Worm (Caenorhabditis elegans) whole organism, young adult: Measurements from ENCODE around the gene srh-264.

Experiments
- B0336.3 ChIP-seq: fragments of 200-800 bp; sonication (Bioruptor generic); IDR thresholded peaks from 2 replicates; pipeline ENCODE4 v1.3.6; 2022; ENCODE audit warnings: missing genetic modification characterization, missing compliant biosample characterization
- D2030.7 ChIP-seq: fragments of 200-800 bp; sonication (Bioruptor generic); IDR thresholded peaks from 2 replicates; pipeline ENCODE4 v1.3.6; 2022; ENCODE audit warnings: missing genetic modification reagents, missing genetic modification characterization, missing compliant biosample characterization
- F22D6.2 ChIP-seq: sonication (generic microtip); optimal IDR thresholded peaks from 2 replicates; lab custom pipeline; 2016; ENCODE audit warnings: mild to moderate bottlenecking, missing genetic modification characterization, missing compliant biosample characterization
- F23B12.7 ChIP-seq: sonication (generic microtip); optimal IDR thresholded peaks from 2 replicates; lab custom pipeline; 2017; ENCODE audit warnings: missing genetic modification characterization, mild to moderate bottlenecking, missing compliant biosample characterization, antibody characterized with exemption, moderate library complexity; ENCODE audit not compliant: insufficient read depth
- F57A8.1 ChIP-seq: fragments of 200-800 bp; sonication (Bioruptor generic); optimal IDR thresholded peaks from 2 replicates; lab custom pipeline; 2018; ENCODE audit warnings: mild to moderate bottlenecking, missing genetic modification characterization, moderate library complexity, missing compliant biosample characterization
- F57C9.4 ChIP-seq: sonication (generic microtip); optimal IDR thresholded peaks from 2 replicates; lab custom pipeline; 2017; ENCODE audit warnings: mild to moderate bottlenecking, missing genetic modification characterization, missing compliant biosample characterization
- K11D2.4 ChIP-seq: fragments of 200-800 bp; sonication (Bioruptor generic); IDR thresholded peaks from 2 replicates; pipeline ENCODE4 v1.3.6; 2022; ENCODE audit warnings: missing genetic modification reagents, missing genetic modification characterization, missing compliant biosample characterization
- Y53G8AR.9 ChIP-seq: fragments of 200-800 bp; sonication (Bioruptor generic); conservative IDR thresholded peaks from 2 replicates; pipeline ENCODE4 v1.3.6; 2022; ENCODE audit warnings: missing genetic modification reagents, missing genetic modification characterization, missing compliant biosample characterization
- ZK185.1 ChIP-seq: sonication (generic microtip); optimal IDR thresholded peaks from 2 replicates; lab custom pipeline; 2016; ENCODE audit warnings: mild to moderate bottlenecking, missing genetic modification characterization, missing compliant biosample characterization; ENCODE audit not compliant: poor library complexity, severe bottlenecking
- akir-1 ChIP-seq: fragments of 200-800 bp; sonication (Bioruptor generic); optimal IDR thresholded peaks from 2 replicates; lab custom pipeline; 2018; ENCODE audit warnings: mild to moderate bottlenecking, missing genetic modification characterization, moderate library complexity, missing compliant biosample characterization
- aptf-2 ChIP-seq: fragments of 200-800 bp; sonication (Bioruptor generic); conservative IDR thresholded peaks from 2 replicates; pipeline ENCODE4 v1.3.6; 2022; ENCODE audit warnings: missing genetic modification reagents, missing genetic modification characterization, missing compliant biosample characterization
- cebp-2 ChIP-seq: fragments of 200-800 bp; sonication (Bioruptor generic); IDR thresholded peaks from 2 replicates; pipeline ENCODE4 v1.3.6; 2022; ENCODE audit warnings: missing genetic modification characterization, missing compliant biosample characterization
- ceh-100 ChIP-seq: fragments of 200-800 bp; sonication (Bioruptor generic); IDR thresholded peaks from 2 replicates; pipeline ENCODE4 v1.3.6; 2022; ENCODE audit warnings: missing genetic modification reagents, missing genetic modification characterization, missing compliant biosample characterization
- ceh-79 ChIP-seq: sonication (generic microtip); optimal IDR thresholded peaks from 2 replicates; lab custom pipeline; 2017; ENCODE audit warnings: mild to moderate bottlenecking, missing genetic modification characterization, missing compliant biosample characterization
- ceh-91 ChIP-seq: fragments of 200-800 bp; sonication (Bioruptor generic); IDR thresholded peaks from 2 replicates; pipeline ENCODE4 v1.3.6; 2022; ENCODE audit warnings: missing genetic modification reagents, missing genetic modification characterization, missing compliant biosample characterization
- efl-1 ChIP-seq: fragments of 150-350 bp; optimal IDR thresholded peaks from 2 replicates; lab custom pipeline; 2014; ENCODE audit warnings: missing biosample characterization, missing genetic modification reagents, missing genetic modification characterization
- egl-44 ChIP-seq: fragments of 200-800 bp; sonication (Bioruptor generic); IDR thresholded peaks from 2 replicates; pipeline ENCODE4 v1.3.6; 2022; ENCODE audit warnings: missing genetic modification reagents, missing genetic modification characterization, missing compliant biosample characterization
- ets-4 ChIP-seq: fragments of 200-800 bp; sonication (Bioruptor generic); optimal IDR thresholded peaks from 2 replicates; lab custom pipeline; 2018; ENCODE audit warnings: mild to moderate bottlenecking, missing genetic modification characterization, missing compliant biosample characterization
- hmg-20 ChIP-seq: fragments of 200-800 bp; sonication (Bioruptor generic); IDR thresholded peaks from 2 replicates; pipeline ENCODE4 v1.3.6; 2022; ENCODE audit warnings: missing genetic modification reagents, missing genetic modification characterization, missing compliant biosample characterization
- hsf-1 ChIP-seq: fragments of 200-800 bp; sonication (Bioruptor generic); IDR thresholded peaks from 2 replicates; pipeline ENCODE4 v1.3.6; 2022; ENCODE audit warnings: missing genetic modification reagents, missing genetic modification characterization, missing compliant biosample characterization
- lag-1 ChIP-seq: fragments of 200-800 bp; sonication (Bioruptor generic); IDR thresholded peaks from 2 replicates; pipeline ENCODE4 v1.3.6; 2022; ENCODE audit warnings: missing genetic modification reagents, missing genetic modification characterization, missing compliant biosample characterization
- lin-35 ChIP-seq, 3 experiments: fragments of 150-350 bp in 2 of 3; sonication (generic microtip) in 1 of 3; optimal IDR thresholded peaks; 2 replicates each; lab custom pipeline; 2014 to 2018; ENCODE audit warnings: missing biosample characterization in 3 of 3, missing genetic modification characterization in 3 of 3, missing genetic modification reagents in 3 of 3
- lsl-1 ChIP-seq: fragments of 200-800 bp; sonication (Bioruptor generic); optimal IDR thresholded peaks from 2 replicates; lab custom pipeline; 2018; ENCODE audit warnings: mild to moderate bottlenecking, missing genetic modification characterization, moderate library complexity, missing compliant biosample characterization
- madf-8 ChIP-seq: fragments of 200-800 bp; sonication (Bioruptor generic); conservative IDR thresholded peaks from 2 replicates; pipeline ENCODE4 v1.3.6; 2022; ENCODE audit warnings: missing genetic modification reagents, missing genetic modification characterization, missing compliant biosample characterization
- mcd-1 ChIP-seq: fragments of 200-800 bp; sonication (Bioruptor generic); IDR thresholded peaks from 2 replicates; pipeline ENCODE4 v1.3.6; 2022; ENCODE audit warnings: missing genetic modification reagents, missing genetic modification characterization, missing compliant biosample characterization
- nfya-2 ChIP-seq: fragments of 200-800 bp; sonication (Bioruptor generic); IDR thresholded peaks from 2 replicates; pipeline ENCODE4 v1.3.6; 2022; ENCODE audit warnings: missing genetic modification reagents, missing genetic modification characterization, missing compliant biosample characterization
- nfyb-1 ChIP-seq: fragments of 200-800 bp; sonication (Bioruptor generic); IDR thresholded peaks from 2 replicates; pipeline ENCODE4 v1.3.6; 2022; ENCODE audit warnings: missing genetic modification reagents, missing genetic modification characterization, missing compliant biosample characterization
- pbrm-1 ChIP-seq: fragments of 200-800 bp; sonication (Bioruptor generic); IDR thresholded peaks from 2 replicates; pipeline ENCODE4 v1.3.6; 2022; ENCODE audit warnings: missing genetic modification reagents, missing genetic modification characterization, missing compliant biosample characterization
- rcor-1 ChIP-seq: fragments of 200-800 bp; sonication (Bioruptor generic); IDR thresholded peaks from 2 replicates; pipeline ENCODE4 v1.3.6; 2022; ENCODE audit warnings: missing genetic modification reagents, missing genetic modification characterization, missing compliant biosample characterization
- rec-8 ChIP-seq, 2 experiments: sonication (generic microtip); optimal IDR thresholded peaks; 2 replicates each; lab custom pipeline; 2016; ENCODE audit warnings: mild to moderate bottlenecking in 2 of 2, missing genetic modification characterization in 2 of 2, missing genetic modification reagents in 2 of 2, missing genotype in 2 of 2, missing biosample characterization in 1 of 2, missing compliant biosample characterization in 1 of 2, moderate library complexity in 1 of 2
- sdz-38 ChIP-seq: sonication (generic microtip); optimal IDR thresholded peaks from 2 replicates; lab custom pipeline; 2016; ENCODE audit warnings: missing genotype, missing genetic modification characterization, missing compliant biosample characterization
- snpc-4 ChIP-seq, 5 experiments: fragments of 150-350 bp in 1 of 5; sonication (generic microtip) in 4 of 5; optimal IDR thresholded peaks; 2 replicates each; lab custom pipeline; 2014 to 2018; ENCODE audit warnings: missing genetic modification characterization in 5 of 5, missing biosample characterization in 3 of 5, antibody characterized with exemption in 2 of 5, mild to moderate bottlenecking in 2 of 5, missing compliant biosample characterization in 2 of 5, missing genotype in 2 of 5, moderate library complexity in 2 of 5, missing genetic modification reagents in 1 of 5
- somi-1 ChIP-seq: fragments of 200-800 bp; sonication (Bioruptor generic); optimal IDR thresholded peaks from 2 replicates; lab custom pipeline; 2018; ENCODE audit warnings: mild to moderate bottlenecking, missing genetic modification characterization, missing compliant biosample characterization
- tbp1 ChIP-seq: fragments of 200-800 bp; sonication (Bioruptor generic); optimal IDR thresholded peaks from 2 replicates; lab custom pipeline; 2018; ENCODE audit warnings: mild to moderate bottlenecking, missing genetic modification characterization, missing compliant biosample characterization
- xnd-1 ChIP-seq: sonication (generic microtip); optimal IDR thresholded peaks from 2 replicates; lab custom pipeline; 2016; ENCODE audit warnings: missing genotype, missing genetic modification reagents, missing genetic modification characterization, missing compliant biosample characterization
- ztf-25 ChIP-seq: fragments of 200-800 bp; sonication (Bioruptor generic); IDR thresholded peaks from 2 replicates; pipeline ENCODE4 v1.3.6; 2022; ENCODE audit warnings: missing genetic modification reagents, missing genetic modification characterization, missing compliant biosample characterization
- ztf-26 ChIP-seq: sonication (generic microtip); optimal IDR thresholded peaks from 2 replicates; lab custom pipeline; 2017; ENCODE audit warnings: missing genetic modification characterization, missing compliant biosample characterization
- ztf-28 ChIP-seq: fragments of 200-800 bp; sonication (Bioruptor generic); IDR thresholded peaks from 2 replicates; pipeline ENCODE4 v1.3.6; 2022; ENCODE audit warnings: missing genetic modification reagents, missing genetic modification characterization, missing compliant biosample characterization

Gene srh-264

ce11 chrV:15397139-15397538 lies 16.8 kb upstream of the srh-264 start (continued):
- TF ChIP-seq mcd-1 (GFP tag; lab: Robert Waterston, UW): no peak
- TF ChIP-seq K11D2.4 (GFP tag; lab: Robert Waterston, UW): no peak
- no peak for TF ChIP-seq F57A8.1
- TF ChIP-seq xnd-1 (tag; lab: Kevin White, UChicago): peak; percentile 51
- TF ChIP-seq F57C9.4 (tag; lab: Kevin White, UChicago): no peak
- TF ChIP-seq ceh-91 (GFP tag; lab: Robert Waterston, UW): no peak
- no peak for TF ChIP-seq nfya-2 (GFP tag; lab: Robert Waterston, UW)
- no peak for TF ChIP-seq ceh-79 (tag; lab: Kevin White, UChicago)
- no peak for TF ChIP-seq F23B12.7 (tag; lab: Kevin White, UChicago)
- no peak for TF ChIP-seq efl-1 (GFP tag; lab: Kevin White, UChicago)
- TF ChIP-seq hmg-20 (GFP tag; lab: Robert Waterston, UW): no peak
- no peak for TF ChIP-seq ztf-26 (tag; lab: Kevin White, UChicago)
- no peak for TF ChIP-seq sdz-38
- no peak for TF ChIP-seq egl-44 (GFP tag; lab: Robert Waterston, UW)
- TF ChIP-seq aptf-2 (GFP tag; lab: Robert Waterston, UW): no peak
- peak; percentile 25; the same call in 1 of the 2 replicates for TF ChIP-seq pbrm-1 (GFP tag; lab: Robert Waterston, UW)
- TF ChIP-seq cebp-2 (GFP tag; lab: Robert Waterston, UW): no peak
- TF ChIP-seq ZK185.1 (tag; lab: Kevin White, UChicago): no peak
- TF ChIP-seq nfyb-1: no peak
- TF ChIP-seq madf-8: peak; percentile 34; the same call in 1 of the 2 replicates
- TF ChIP-seq Y53G8AR.9 (GFP tag; lab: Robert Waterston, UW): peak; percentile 75
- 0 out of 2 replicates have a peak, but pooled peaks have one; percentile 10 for TF ChIP-seq D2030.7 (GFP tag; lab: Robert Waterston, UW)
- TF ChIP-seq akir-1: no peak
- TF ChIP-seq lsl-1 (GFP tag; lab: Kevin White, UChicago): peak; percentile 37
- peak in 1 of 3 experiments; percentile 2 for TF ChIP-seq lin-35 (GFP tag; optimal IDR thresholded peaks at IDR 0.05; lab: Kevin White, UChicago)
- no peak for TF ChIP-seq rcor-1 (GFP tag; lab: Robert Waterston, UW)
- peak; percentile 29 for TF ChIP-seq snpc-4 (GFP tag; optimal IDR thresholded peaks at IDR 0.05; lab: Kevin White, UChicago)
- TF ChIP-seq snpc-4 (tag; optimal IDR thresholded peaks at IDR 0.05; lab: Kevin White, UChicago): no peak
- peak; percentile 48 for TF ChIP-seq tbp1
- TF ChIP-seq F22D6.2: no peak
- peak; percentile 83 for TF ChIP-seq hsf-1 (GFP tag; lab: Robert Waterston, UW)
- TF ChIP-seq ets-4: no peak
- no peak for TF ChIP-seq ztf-25 (GFP tag; lab: Robert Waterston, UW)
- TF ChIP-seq B0336.3 (GFP tag; lab: Robert Waterston, UW): peak; percentile 72; the same call in 1 of the 2 replicates

ce11 chrV:15398728-15399127 lies 15.2 kb upstream of the srh-264 start, which contains the start of gene fbxa-199:
Gene fbxa-199 (minus strand): TSS chrV:15398828.
- TF ChIP-seq nfyb-1 (no peak), ceh-91 (GFP tag; lab: Robert Waterston, UW) (no peak), efl-1 (GFP tag; lab: Kevin White, UChicago) (no peak), xnd-1 (tag; lab: Kevin White, UChicago) (no peak), lag-1 (GFP tag; lab: Robert Waterston, UW) (no peak), F23B12.7 (tag; lab: Kevin White, UChicago) (no peak), ceh-100 (GFP tag; lab: Robert Waterston, UW) (no peak), rec-8 (tag; optimal IDR thresholded peaks at IDR 0.05; lab: Kevin White, UChicago) (no peak), ztf-28 (GFP tag; lab: Robert Waterston, UW) (no peak), somi-1 (GFP tag; lab: Kevin White, UChicago) (no peak)
- TF ChIP-seq, all 124 proteins: peak for 0
